Worm (Caenorhabditis elegans) whole organism, young adult: ENCODE measurements around the gene Y43F8C.17.
"Not testable (repeated sequence)": the region's sequence is repeated elsewhere in the genome, so short reads cannot be mapped to it uniquely, and the experiment has no call there.

Source experiments
- B0019.2 ChIP-seq: fragments of 200-800 bp; sonication (Bioruptor generic); conservative IDR thresholded peaks from 2 replicates; pipeline ENCODE4 v1.3.6; 2022; ENCODE audit warnings: missing genetic modification reagents, missing genetic modification characterization, missing compliant biosample characterization
- C17E4.6 ChIP-seq: fragments of 200-800 bp; sonication (Bioruptor generic); IDR thresholded peaks from 2 replicates; pipeline ENCODE4 v1.3.6; 2022; ENCODE audit warnings: missing genetic modification reagents, missing genetic modification characterization, missing compliant biosample characterization
- D2030.7 ChIP-seq: fragments of 200-800 bp; sonication (Bioruptor generic); IDR thresholded peaks from 2 replicates; pipeline ENCODE4 v1.3.6; 2022; ENCODE audit warnings: missing genetic modification reagents, missing genetic modification characterization, missing compliant biosample characterization
- F23B12.7 ChIP-seq: sonication (generic microtip); optimal IDR thresholded peaks from 2 replicates; lab custom pipeline; 2017; ENCODE audit warnings: missing genetic modification characterization, mild to moderate bottlenecking, missing compliant biosample characterization, antibody characterized with exemption, moderate library complexity; ENCODE audit not compliant: insufficient read depth
- F49E8.2 ChIP-seq: sonication (generic microtip); optimal IDR thresholded peaks from 3 replicates; lab custom pipeline; 2017; ENCODE audit warnings: missing genetic modification characterization, mild to moderate bottlenecking, missing compliant biosample characterization, antibody characterized with exemption, moderate library complexity; ENCODE audit not compliant: insufficient read depth
- F57C9.4 ChIP-seq: sonication (generic microtip); optimal IDR thresholded peaks from 2 replicates; lab custom pipeline; 2017; ENCODE audit warnings: mild to moderate bottlenecking, missing genetic modification characterization, missing compliant biosample characterization
- K12H6.12 ChIP-seq: fragments of 200-800 bp; sonication (Bioruptor generic); optimal IDR thresholded peaks from 2 replicates; lab custom pipeline; 2018; ENCODE audit warnings: mild to moderate bottlenecking, missing genetic modification characterization, missing compliant biosample characterization
- Y53G8AR.9 ChIP-seq: fragments of 200-800 bp; sonication (Bioruptor generic); conservative IDR thresholded peaks from 2 replicates; pipeline ENCODE4 v1.3.6; 2022; ENCODE audit warnings: missing genetic modification reagents, missing genetic modification characterization, missing compliant biosample characterization
- Y79H2A.3 ChIP-seq: fragments of 200-800 bp; sonication (Bioruptor generic); conservative IDR thresholded peaks from 2 replicates; pipeline ENCODE4 v1.3.6; 2022; ENCODE audit warnings: missing genetic modification reagents, missing genetic modification characterization, missing compliant biosample characterization
- ama-1 ChIP-seq, 3 experiments: fragments of 150-350 bp in 1 of 3; sonication (generic microtip) in 2 of 3; optimal IDR thresholded peaks; 2 replicates each; lab custom pipeline; 2014 to 2018; ENCODE audit warnings: missing biosample characterization in 2 of 3, missing genetic modification characterization in 2 of 3, missing genetic modification reagents in 2 of 3
- aptf-2 ChIP-seq: fragments of 200-800 bp; sonication (Bioruptor generic); conservative IDR thresholded peaks from 2 replicates; pipeline ENCODE4 v1.3.6; 2022; ENCODE audit warnings: missing genetic modification reagents, missing genetic modification characterization, missing compliant biosample characterization
- atf-7 ChIP-seq: sonication (generic microtip); optimal IDR thresholded peaks from 2 replicates; lab custom pipeline; 2017; ENCODE audit warnings: mild to moderate bottlenecking, missing genetic modification characterization, missing compliant biosample characterization
- attf-5 ChIP-seq: fragments of 200-800 bp; sonication (Bioruptor generic); optimal IDR thresholded peaks from 2 replicates; lab custom pipeline; 2018; ENCODE audit warnings: mild to moderate bottlenecking, missing genetic modification characterization, missing compliant biosample characterization
- bed-1 ChIP-seq: fragments of 200-800 bp; sonication (Bioruptor generic); IDR thresholded peaks from 2 replicates; pipeline ENCODE4 v1.3.6; 2022; ENCODE audit warnings: missing genetic modification reagents, missing genetic modification characterization, missing compliant biosample characterization
- bed-2 ChIP-seq: fragments of 200-800 bp; sonication (Bioruptor generic); IDR thresholded peaks from 2 replicates; pipeline ENCODE4 v1.3.6; 2022; ENCODE audit warnings: missing genetic modification reagents, missing genetic modification characterization, missing compliant biosample characterization
- ceh-79 ChIP-seq: sonication (generic microtip); optimal IDR thresholded peaks from 2 replicates; lab custom pipeline; 2017; ENCODE audit warnings: mild to moderate bottlenecking, missing genetic modification characterization, missing compliant biosample characterization
- ceh-91 ChIP-seq: fragments of 200-800 bp; sonication (Bioruptor generic); IDR thresholded peaks from 2 replicates; pipeline ENCODE4 v1.3.6; 2022; ENCODE audit warnings: missing genetic modification reagents, missing genetic modification characterization, missing compliant biosample characterization
- chd-7 ChIP-seq: sonication (generic microtip); optimal IDR thresholded peaks from 2 replicates; lab custom pipeline; 2016; ENCODE audit warnings: mild to moderate bottlenecking, missing genetic modification characterization, moderate library complexity, missing compliant biosample characterization
- dpff-1 ChIP-seq: sonication (generic microtip); optimal IDR thresholded peaks from 2 replicates; lab custom pipeline; 2017; ENCODE audit warnings: mild to moderate bottlenecking, missing genetic modification characterization, missing compliant biosample characterization
- egl-18 ChIP-seq: fragments of 200-800 bp; sonication (Bioruptor generic); IDR thresholded peaks from 2 replicates; pipeline ENCODE4 v1.3.6; 2022; ENCODE audit warnings: missing genetic modification reagents, missing genetic modification characterization, missing compliant biosample characterization
- fkh-3 ChIP-seq: sonication (generic microtip); optimal IDR thresholded peaks from 2 replicates; lab custom pipeline; 2016; ENCODE audit warnings: mild to moderate bottlenecking, missing genetic modification characterization, missing compliant biosample characterization
- hmg-1.2 ChIP-seq: fragments of 200-800 bp; sonication (Bioruptor generic); IDR thresholded peaks from 2 replicates; pipeline ENCODE4 v1.3.6; 2022; ENCODE audit warnings: missing genetic modification reagents, missing genetic modification characterization, missing compliant biosample characterization
- lin-26 ChIP-seq: fragments of 200-800 bp; sonication (Bioruptor generic); IDR thresholded peaks from 2 replicates; pipeline ENCODE4 v1.3.6; 2022; ENCODE audit warnings: missing genetic modification reagents, missing genetic modification characterization, missing compliant biosample characterization
- lin-54 ChIP-seq: fragments of 200-800 bp; sonication (Bioruptor generic); optimal IDR thresholded peaks from 2 replicates; lab custom pipeline; 2018; ENCODE audit warnings: mild to moderate bottlenecking, missing genetic modification characterization, missing compliant biosample characterization
- lsl-1 ChIP-seq: fragments of 200-800 bp; sonication (Bioruptor generic); optimal IDR thresholded peaks from 2 replicates; lab custom pipeline; 2018; ENCODE audit warnings: mild to moderate bottlenecking, missing genetic modification characterization, moderate library complexity, missing compliant biosample characterization
- mcd-1 ChIP-seq: fragments of 200-800 bp; sonication (Bioruptor generic); IDR thresholded peaks from 2 replicates; pipeline ENCODE4 v1.3.6; 2022; ENCODE audit warnings: missing genetic modification reagents, missing genetic modification characterization, missing compliant biosample characterization
- nfya-2 ChIP-seq: fragments of 200-800 bp; sonication (Bioruptor generic); IDR thresholded peaks from 2 replicates; pipeline ENCODE4 v1.3.6; 2022; ENCODE audit warnings: missing genetic modification reagents, missing genetic modification characterization, missing compliant biosample characterization
- nfyb-1 ChIP-seq: fragments of 200-800 bp; sonication (Bioruptor generic); IDR thresholded peaks from 2 replicates; pipeline ENCODE4 v1.3.6; 2022; ENCODE audit warnings: missing genetic modification reagents, missing genetic modification characterization, missing compliant biosample characterization
- nhr-120 ChIP-seq: fragments of 200-800 bp; sonication (Bioruptor generic); IDR thresholded peaks from 2 replicates; pipeline ENCODE4 v1.3.6; 2022; ENCODE audit warnings: missing genetic modification characterization, missing compliant biosample characterization
- nhr-179 ChIP-seq: sonication (generic microtip); optimal IDR thresholded peaks from 2 replicates; lab custom pipeline; 2016; ENCODE audit warnings: mild to moderate bottlenecking, missing genetic modification characterization, missing compliant biosample characterization
- nhr-80 ChIP-seq: sonication (generic microtip); optimal IDR thresholded peaks from 2 replicates; lab custom pipeline; 2016; ENCODE audit warnings: missing genetic modification characterization, missing compliant biosample characterization
- pbrm-1 ChIP-seq: fragments of 200-800 bp; sonication (Bioruptor generic); IDR thresholded peaks from 2 replicates; pipeline ENCODE4 v1.3.6; 2022; ENCODE audit warnings: missing genetic modification reagents, missing genetic modification characterization, missing compliant biosample characterization
- sdz-38 ChIP-seq: sonication (generic microtip); optimal IDR thresholded peaks from 2 replicates; lab custom pipeline; 2016; ENCODE audit warnings: missing genotype, missing genetic modification characterization, missing compliant biosample characterization

The Y43F8C.17 gene

ce11 chrV:19710514-19710913, 5.4 kb upstream of the Y43F8C.17 start, which contains the start of gene Y43F8C.15:
Gene Y43F8C.15, minus strand, starts transcription at chrV:19710614.
- not testable (repeated sequence) for TF ChIP-seq chd-7; Y53G8AR.9 (GFP tag; lab: Robert Waterston, UW); nfyb-1

DNA sequence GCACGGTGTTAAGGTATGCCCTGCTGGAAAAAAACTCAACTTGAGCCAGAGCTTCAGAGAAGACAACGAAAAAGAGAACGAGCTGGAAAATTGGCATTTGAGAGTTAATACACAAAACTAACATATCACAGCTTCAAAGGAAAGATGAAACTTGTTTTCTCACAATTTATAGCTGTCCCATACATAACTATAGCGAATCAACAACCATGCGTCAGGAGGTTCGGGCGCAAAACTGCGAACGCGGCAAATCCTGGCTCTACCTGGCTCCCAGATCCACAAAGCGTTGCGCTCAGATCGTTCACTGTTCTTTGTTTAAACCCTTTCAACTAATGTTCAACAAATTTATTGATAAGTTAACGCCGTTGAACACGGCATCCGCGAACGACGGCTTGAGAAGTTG, 4.3 kb upstream of the Y43F8C.17 start, which contains the start of gene Y43F8C.23:
TSS of gene Y43F8C.23 (minus strand) at position 101 of the 400 bp plus-strand sequence.
- TF ChIP-seq D2030.7 (GFP tag; lab: Robert Waterston, UW); ceh-79 (tag; lab: Kevin White, UChicago); pbrm-1 (GFP tag; lab: Robert Waterston, UW): not testable (repeated sequence)

- TF ChIP-seq Y79H2A.3 (GFP tag; lab: Robert Waterston, UW), result no peak
- TF ChIP-seq egl-18 (GFP tag; lab: Robert Waterston, UW), result no peak
- TF ChIP-seq nhr-80 (tag; lab: Kevin White, UChicago), result no peak
- TF ChIP-seq nhr-120 (GFP tag; lab: Robert Waterston, UW), result no peak
- no peak for TF ChIP-seq lin-54
- TF ChIP-seq hmg-1.2, result no peak
Observed at ce11 chrV:19715419-19715818, 528 bp upstream of the Y43F8C.17 start, which contains the start of gene Y43F8C.16. Gene Y43F8C.16, minus strand, starts transcription at chrV:19715519.

DNA sequence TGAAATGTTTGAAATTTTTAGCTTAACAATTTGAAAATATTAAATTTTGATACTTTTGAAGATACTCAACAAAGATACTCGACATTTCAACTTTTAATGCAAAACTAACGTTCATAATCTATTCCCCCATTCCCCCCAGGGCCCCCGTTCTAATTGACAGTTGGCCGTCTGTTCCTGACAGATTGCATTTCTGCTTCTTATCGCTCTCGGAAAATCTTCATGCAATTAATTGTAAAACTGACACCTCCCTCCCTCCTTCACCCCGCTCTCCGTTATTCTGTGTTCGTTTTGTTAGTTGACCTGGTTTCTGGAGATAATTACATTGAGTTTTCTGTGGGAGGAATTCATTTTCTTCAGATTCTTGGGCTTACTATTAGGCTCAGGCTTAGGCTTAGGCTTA, 2.0 kb downstream of the Y43F8C.17 start:
- TF ChIP-seq C17E4.6, result no peak
- TF ChIP-seq sdz-38 (tag; lab: Kevin White, UChicago), result no peak
- peak; percentile 23 for TF ChIP-seq nhr-80 (tag; lab: Kevin White, UChicago)
- no peak for TF ChIP-seq bed-1
- no peak for TF ChIP-seq K12H6.12 (tag; lab: Kevin White, UChicago)
- TF ChIP-seq F23B12.7, result no peak

ce11 chrV:19718660-19719059, 2.7 kb downstream of the Y43F8C.17 start:
- TF ChIP-seq K12H6.12 (tag; lab: Kevin White, UChicago) (no peak), atf-7 (no peak), B0019.2 (GFP tag; lab: Robert Waterston, UW) (no peak), dpff-1 (no peak), F23B12.7 (no peak), nhr-179 (tag; lab: Kevin White, UChicago) (no peak), F57C9.4 (tag; lab: Kevin White, UChicago) (no peak), nhr-80 (tag; lab: Kevin White, UChicago) (no peak), lsl-1 (GFP tag; lab: Kevin White, UChicago) (no peak), nfya-2 (no peak), bed-2 (GFP tag; lab: Robert Waterston, UW) (no peak), F49E8.2 (tag; lab: Kevin White, UChicago) (no peak), lin-26 (GFP tag; lab: Robert Waterston, UW) (no peak), attf-5 (no peak), ceh-91 (no peak), mcd-1 (no peak), aptf-2 (GFP tag; lab: Robert Waterston, UW) (no peak), ama-1 (optimal IDR thresholded peaks at IDR 0.05; lab: Kevin White, UChicago) (no peak), ama-1 (GFP tag; optimal IDR thresholded peaks at IDR 0.05; lab: Kevin White, UChicago) (no peak), fkh-3 (tag; lab: Kevin White, UChicago) (no peak), D2030.7 (GFP tag; lab: Robert Waterston, UW) (no peak)
